Worm (Caenorhabditis elegans): ENCODE measurements around the gene Y45G12C.1.
"Not testable (repeated sequence)": the region's sequence is repeated elsewhere in the genome, so short reads cannot be mapped to it uniquely, and the experiment has no call there.

ce11 chrV:2561390-2561789 lies 4.1 kb upstream of the Y45G12C.1 start, which contains the start of gene gst-10:
- TF ChIP-seq elt-3 (tag; optimal IDR thresholded peaks at IDR 0.05); nhr-77 (tag; optimal IDR thresholded peaks at IDR 0.05); nhr-90 (tag; optimal IDR thresholded peaks at IDR 0.05; ENCODE audit: poor library complexity); egl-27 (tag; optimal IDR thresholded peaks at IDR 0.05); alr-1 (tag; optimal IDR thresholded peaks at IDR 0.05; ENCODE audit: borderline replicate concordance); nhr-12 (tag; optimal IDR thresholded peaks at IDR 0.05); pag-3 (tag; optimal IDR thresholded peaks at IDR 0.05; ENCODE audit: borderline replicate concordance, insufficient read depth); unc-62 (GFP tag; optimal IDR thresholded peaks at IDR 0.05): not testable (repeated sequence)

All from whole organism, L1 larva.